Worm (Caenorhabditis elegans) whole organism, young adult: ENCODE results near the gene ipla-6.

Experiments
- F22D6.2 ChIP-seq: sonication (generic microtip); optimal IDR thresholded peaks from 2 replicates; lab custom pipeline; 2016; ENCODE audit warnings: mild to moderate bottlenecking, missing genetic modification characterization, missing compliant biosample characterization
- F23B12.7 ChIP-seq: sonication (generic microtip); optimal IDR thresholded peaks from 2 replicates; lab custom pipeline; 2017; ENCODE audit warnings: missing genetic modification characterization, mild to moderate bottlenecking, missing compliant biosample characterization, antibody characterized with exemption, moderate library complexity; ENCODE audit not compliant: insufficient read depth
- F55B11.4 ChIP-seq: sonication (generic microtip); optimal IDR thresholded peaks from 2 replicates; lab custom pipeline; 2016; ENCODE audit warnings: missing compliant biosample characterization, missing genetic modification characterization, borderline replicate concordance; ENCODE audit not compliant: insufficient read depth
- ama-1 ChIP-seq, 3 experiments: fragments of 150-350 bp in 1 of 3; sonication (generic microtip) in 2 of 3; optimal IDR thresholded peaks; 2 replicates each; lab custom pipeline; 2014 to 2018; ENCODE audit warnings: missing biosample characterization in 2 of 3, missing genetic modification characterization in 2 of 3, missing genetic modification reagents in 2 of 3
- attf-3 ChIP-seq: fragments of 200-800 bp; sonication (Bioruptor generic); conservative IDR thresholded peaks from 2 replicates; pipeline ENCODE4 v1.3.6; 2022; ENCODE audit warnings: missing genetic modification reagents, missing genetic modification characterization, missing compliant biosample characterization
- bed-2 ChIP-seq: fragments of 200-800 bp; sonication (Bioruptor generic); IDR thresholded peaks from 2 replicates; pipeline ENCODE4 v1.3.6; 2022; ENCODE audit warnings: missing genetic modification reagents, missing genetic modification characterization, missing compliant biosample characterization
- dox-1 ChIP-seq: fragments of 200-800 bp; sonication (Bioruptor generic); IDR thresholded peaks from 2 replicates; pipeline ENCODE4 v1.3.6; 2022; ENCODE audit warnings: missing genetic modification reagents, missing genetic modification characterization, missing compliant biosample characterization
- efl-1 ChIP-seq: fragments of 150-350 bp; optimal IDR thresholded peaks from 2 replicates; lab custom pipeline; 2014; ENCODE audit warnings: missing biosample characterization, missing genetic modification reagents, missing genetic modification characterization
- him-1 ChIP-seq: sonication (generic microtip); optimal IDR thresholded peaks from 2 replicates; lab custom pipeline; 2016; ENCODE audit warnings: missing genotype, missing genetic modification reagents, missing genetic modification characterization, missing compliant biosample characterization
- snpc-4 ChIP-seq, 5 experiments: fragments of 150-350 bp in 1 of 5; sonication (generic microtip) in 4 of 5; optimal IDR thresholded peaks; 2 replicates each; lab custom pipeline; 2014 to 2018; ENCODE audit warnings: missing genetic modification characterization in 5 of 5, missing biosample characterization in 3 of 5, antibody characterized with exemption in 2 of 5, mild to moderate bottlenecking in 2 of 5, missing compliant biosample characterization in 2 of 5, missing genotype in 2 of 5, moderate library complexity in 2 of 5, missing genetic modification reagents in 1 of 5
- zfh-2 ChIP-seq: fragments of 200-800 bp; sonication (Bioruptor generic); conservative IDR thresholded peaks from 2 replicates; pipeline ENCODE4 v1.3.6; 2022; ENCODE audit warnings: missing genetic modification reagents, missing genetic modification characterization, missing compliant biosample characterization
- ztf-25 ChIP-seq: fragments of 200-800 bp; sonication (Bioruptor generic); IDR thresholded peaks from 2 replicates; pipeline ENCODE4 v1.3.6; 2022; ENCODE audit warnings: missing genetic modification reagents, missing genetic modification characterization, missing compliant biosample characterization

DNA sequence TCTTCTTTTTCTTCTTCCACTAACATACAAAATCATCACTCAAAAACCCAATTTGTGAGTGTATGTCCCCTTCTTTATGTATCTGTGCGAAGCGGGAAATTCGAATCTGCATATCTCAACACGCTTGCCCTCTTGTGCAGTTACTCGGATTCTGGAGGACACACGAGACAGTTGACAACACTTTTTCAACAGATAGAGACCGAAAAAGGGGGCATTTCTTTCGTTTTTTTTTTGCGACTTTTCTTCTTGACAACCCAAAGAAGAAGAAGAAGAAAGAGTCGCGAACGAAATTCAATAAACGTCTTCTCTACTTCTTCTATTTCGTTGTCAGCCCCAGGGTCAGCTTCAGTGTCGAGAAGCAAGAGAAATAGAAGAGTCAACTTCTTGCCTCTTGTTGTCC lies 28.6 kb downstream of the ipla-6 start:
- no peak for TF ChIP-seq bed-2
- no peak for TF ChIP-seq F22D6.2 (tag; lab: Kevin White, UChicago)
- no peak for TF ChIP-seq zfh-2 (GFP tag; lab: Robert Waterston, UW)
- no peak for TF ChIP-seq ztf-25 (GFP tag; lab: Robert Waterston, UW)
- TF ChIP-seq snpc-4 (GFP tag; optimal IDR thresholded peaks at IDR 0.05; lab: Kevin White, UChicago), result no peak
- TF ChIP-seq snpc-4 (tag; optimal IDR thresholded peaks at IDR 0.05; lab: Kevin White, UChicago), result no peak
- no peak for TF ChIP-seq attf-3 (GFP tag; lab: Robert Waterston, UW)
- no peak for TF ChIP-seq ama-1 (optimal IDR thresholded peaks at IDR 0.05; lab: Kevin White, UChicago)
- no peak for TF ChIP-seq ama-1 (GFP tag; optimal IDR thresholded peaks at IDR 0.05; lab: Kevin White, UChicago)
- TF ChIP-seq him-1 (tag; lab: Kevin White, UChicago), result no peak
- no peak for TF ChIP-seq F55B11.4 (tag; lab: Kevin White, UChicago)
- TF ChIP-seq dox-1 (GFP tag; lab: Robert Waterston, UW), result no peak
- TF ChIP-seq efl-1, result no peak
- TF ChIP-seq F23B12.7 (tag; lab: Kevin White, UChicago), result no peak
